Worm (Caenorhabditis elegans) whole organism, young adult: ENCODE data around the gene dpf-1.

Experiments
- B0336.3 ChIP-seq: fragments of 200-800 bp; sonication (Bioruptor generic); IDR thresholded peaks from 2 replicates; pipeline ENCODE4 v1.3.6; 2022; ENCODE audit warnings: missing genetic modification characterization, missing compliant biosample characterization
- D2030.7 ChIP-seq: fragments of 200-800 bp; sonication (Bioruptor generic); IDR thresholded peaks from 2 replicates; pipeline ENCODE4 v1.3.6; 2022; ENCODE audit warnings: missing genetic modification reagents, missing genetic modification characterization, missing compliant biosample characterization
- F10E7.11 ChIP-seq: sonication (generic microtip); optimal IDR thresholded peaks from 2 replicates; lab custom pipeline; 2017; ENCODE audit warnings: mild to moderate bottlenecking, missing genetic modification characterization, moderate library complexity, missing compliant biosample characterization
- F23B12.7 ChIP-seq: sonication (generic microtip); optimal IDR thresholded peaks from 2 replicates; lab custom pipeline; 2017; ENCODE audit warnings: missing genetic modification characterization, mild to moderate bottlenecking, missing compliant biosample characterization, antibody characterized with exemption, moderate library complexity; ENCODE audit not compliant: insufficient read depth
- F39B2.1 ChIP-seq: fragments of 200-800 bp; sonication (Bioruptor generic); IDR thresholded peaks from 2 replicates; pipeline ENCODE4 v1.3.6; 2022; ENCODE audit warnings: missing genetic modification reagents, missing genetic modification characterization, missing compliant biosample characterization
- F49E8.2 ChIP-seq: sonication (generic microtip); optimal IDR thresholded peaks from 3 replicates; lab custom pipeline; 2017; ENCODE audit warnings: missing genetic modification characterization, mild to moderate bottlenecking, missing compliant biosample characterization, antibody characterized with exemption, moderate library complexity; ENCODE audit not compliant: insufficient read depth
- F52B5.7 ChIP-seq: sonication (generic microtip); optimal IDR thresholded peaks from 2 replicates; lab custom pipeline; 2016; ENCODE audit warnings: mild to moderate bottlenecking, missing genetic modification characterization, missing compliant biosample characterization
- F57C9.4 ChIP-seq: sonication (generic microtip); optimal IDR thresholded peaks from 2 replicates; lab custom pipeline; 2017; ENCODE audit warnings: mild to moderate bottlenecking, missing genetic modification characterization, missing compliant biosample characterization
- K12H6.12 ChIP-seq: fragments of 200-800 bp; sonication (Bioruptor generic); optimal IDR thresholded peaks from 2 replicates; lab custom pipeline; 2018; ENCODE audit warnings: mild to moderate bottlenecking, missing genetic modification characterization, missing compliant biosample characterization
- T07F8.4 ChIP-seq: sonication (generic microtip); optimal IDR thresholded peaks from 2 replicates; lab custom pipeline; 2016; ENCODE audit warnings: mild to moderate bottlenecking, missing genetic modification characterization, moderate library complexity, missing compliant biosample characterization
- Y56A3A.18 ChIP-seq: fragments of 200-800 bp; sonication (Bioruptor generic); IDR thresholded peaks from 2 replicates; pipeline ENCODE4 v1.3.6; 2022; ENCODE audit warnings: missing genetic modification reagents, missing genetic modification characterization, missing compliant biosample characterization
- atf-7 ChIP-seq: sonication (generic microtip); optimal IDR thresholded peaks from 2 replicates; lab custom pipeline; 2017; ENCODE audit warnings: mild to moderate bottlenecking, missing genetic modification characterization, missing compliant biosample characterization
- attf-5 ChIP-seq: fragments of 200-800 bp; sonication (Bioruptor generic); optimal IDR thresholded peaks from 2 replicates; lab custom pipeline; 2018; ENCODE audit warnings: mild to moderate bottlenecking, missing genetic modification characterization, missing compliant biosample characterization
- cebp-2 ChIP-seq: fragments of 200-800 bp; sonication (Bioruptor generic); IDR thresholded peaks from 2 replicates; pipeline ENCODE4 v1.3.6; 2022; ENCODE audit warnings: missing genetic modification characterization, missing compliant biosample characterization
- ceh-58 ChIP-seq: fragments of 200-800 bp; sonication (Bioruptor generic); IDR thresholded peaks from 2 replicates; pipeline ENCODE4 v1.3.6; 2022; ENCODE audit warnings: missing genetic modification characterization, missing compliant biosample characterization
- ceh-79 ChIP-seq: sonication (generic microtip); optimal IDR thresholded peaks from 2 replicates; lab custom pipeline; 2017; ENCODE audit warnings: mild to moderate bottlenecking, missing genetic modification characterization, missing compliant biosample characterization
- ceh-91 ChIP-seq: fragments of 200-800 bp; sonication (Bioruptor generic); IDR thresholded peaks from 2 replicates; pipeline ENCODE4 v1.3.6; 2022; ENCODE audit warnings: missing genetic modification reagents, missing genetic modification characterization, missing compliant biosample characterization
- egl-18 ChIP-seq: fragments of 200-800 bp; sonication (Bioruptor generic); IDR thresholded peaks from 2 replicates; pipeline ENCODE4 v1.3.6; 2022; ENCODE audit warnings: missing genetic modification reagents, missing genetic modification characterization, missing compliant biosample characterization
- egl-44 ChIP-seq: fragments of 200-800 bp; sonication (Bioruptor generic); IDR thresholded peaks from 2 replicates; pipeline ENCODE4 v1.3.6; 2022; ENCODE audit warnings: missing genetic modification reagents, missing genetic modification characterization, missing compliant biosample characterization
- ets-4 ChIP-seq: fragments of 200-800 bp; sonication (Bioruptor generic); optimal IDR thresholded peaks from 2 replicates; lab custom pipeline; 2018; ENCODE audit warnings: mild to moderate bottlenecking, missing genetic modification characterization, missing compliant biosample characterization
- hlh-26 ChIP-seq: fragments of 200-800 bp; sonication (Bioruptor generic); conservative IDR thresholded peaks from 2 replicates; pipeline ENCODE4 v1.3.6; 2022; ENCODE audit warnings: missing genetic modification reagents, missing genetic modification characterization, missing compliant biosample characterization
- hmg-1.2 ChIP-seq: fragments of 200-800 bp; sonication (Bioruptor generic); IDR thresholded peaks from 2 replicates; pipeline ENCODE4 v1.3.6; 2022; ENCODE audit warnings: missing genetic modification reagents, missing genetic modification characterization, missing compliant biosample characterization
- hmg-20 ChIP-seq: fragments of 200-800 bp; sonication (Bioruptor generic); IDR thresholded peaks from 2 replicates; pipeline ENCODE4 v1.3.6; 2022; ENCODE audit warnings: missing genetic modification reagents, missing genetic modification characterization, missing compliant biosample characterization
- hsf-1 ChIP-seq: fragments of 200-800 bp; sonication (Bioruptor generic); IDR thresholded peaks from 2 replicates; pipeline ENCODE4 v1.3.6; 2022; ENCODE audit warnings: missing genetic modification reagents, missing genetic modification characterization, missing compliant biosample characterization
- lag-1 ChIP-seq: fragments of 200-800 bp; sonication (Bioruptor generic); IDR thresholded peaks from 2 replicates; pipeline ENCODE4 v1.3.6; 2022; ENCODE audit warnings: missing genetic modification reagents, missing genetic modification characterization, missing compliant biosample characterization
- let-607 ChIP-seq, 2 experiments: fragments of 200-800 bp in 1 of 2; sonication (Bioruptor generic) in 1 of 2; sonication (generic microtip) in 1 of 2; optimal IDR thresholded peaks; 2 replicates each; lab custom pipeline; 2016 to 2018; ENCODE audit warnings: mild to moderate bottlenecking in 2 of 2, missing compliant biosample characterization in 2 of 2, missing genetic modification characterization in 2 of 2, moderate library complexity in 2 of 2, missing genotype in 1 of 2
- lin-35 ChIP-seq, 3 experiments: fragments of 150-350 bp in 2 of 3; sonication (generic microtip) in 1 of 3; optimal IDR thresholded peaks; 2 replicates each; lab custom pipeline; 2014 to 2018; ENCODE audit warnings: missing biosample characterization in 3 of 3, missing genetic modification characterization in 3 of 3, missing genetic modification reagents in 3 of 3
- lin-40 ChIP-seq: sonication (generic microtip); optimal IDR thresholded peaks from 2 replicates; lab custom pipeline; 2016; ENCODE audit warnings: missing genetic modification characterization, mild to moderate bottlenecking, missing compliant biosample characterization, missing genotype, missing genetic modification reagents
- lin-54 ChIP-seq: fragments of 200-800 bp; sonication (Bioruptor generic); optimal IDR thresholded peaks from 2 replicates; lab custom pipeline; 2018; ENCODE audit warnings: mild to moderate bottlenecking, missing genetic modification characterization, missing compliant biosample characterization
- madf-3 ChIP-seq: fragments of 200-800 bp; sonication (Bioruptor generic); IDR thresholded peaks from 2 replicates; pipeline ENCODE4 v1.3.6; 2022; ENCODE audit warnings: missing genetic modification reagents, missing genetic modification characterization, missing compliant biosample characterization
- madf-8 ChIP-seq: fragments of 200-800 bp; sonication (Bioruptor generic); conservative IDR thresholded peaks from 2 replicates; pipeline ENCODE4 v1.3.6; 2022; ENCODE audit warnings: missing genetic modification reagents, missing genetic modification characterization, missing compliant biosample characterization
- mcd-1 ChIP-seq: fragments of 200-800 bp; sonication (Bioruptor generic); IDR thresholded peaks from 2 replicates; pipeline ENCODE4 v1.3.6; 2022; ENCODE audit warnings: missing genetic modification reagents, missing genetic modification characterization, missing compliant biosample characterization
- nfya-2 ChIP-seq: fragments of 200-800 bp; sonication (Bioruptor generic); IDR thresholded peaks from 2 replicates; pipeline ENCODE4 v1.3.6; 2022; ENCODE audit warnings: missing genetic modification reagents, missing genetic modification characterization, missing compliant biosample characterization
- nhr-179 ChIP-seq: sonication (generic microtip); optimal IDR thresholded peaks from 2 replicates; lab custom pipeline; 2016; ENCODE audit warnings: mild to moderate bottlenecking, missing genetic modification characterization, missing compliant biosample characterization
- nhr-27 ChIP-seq: fragments of 200-800 bp; sonication (Bioruptor generic); optimal IDR thresholded peaks from 2 replicates; lab custom pipeline; 2018; ENCODE audit warnings: mild to moderate bottlenecking, missing genetic modification characterization, moderate library complexity, missing compliant biosample characterization
- nhr-80 ChIP-seq: sonication (generic microtip); optimal IDR thresholded peaks from 2 replicates; lab custom pipeline; 2016; ENCODE audit warnings: missing genetic modification characterization, missing compliant biosample characterization
- pbrm-1 ChIP-seq: fragments of 200-800 bp; sonication (Bioruptor generic); IDR thresholded peaks from 2 replicates; pipeline ENCODE4 v1.3.6; 2022; ENCODE audit warnings: missing genetic modification reagents, missing genetic modification characterization, missing compliant biosample characterization
- rcor-1 ChIP-seq: fragments of 200-800 bp; sonication (Bioruptor generic); IDR thresholded peaks from 2 replicates; pipeline ENCODE4 v1.3.6; 2022; ENCODE audit warnings: missing genetic modification reagents, missing genetic modification characterization, missing compliant biosample characterization
- rec-8 ChIP-seq, 2 experiments: sonication (generic microtip); optimal IDR thresholded peaks; 2 replicates each; lab custom pipeline; 2016; ENCODE audit warnings: mild to moderate bottlenecking in 2 of 2, missing genetic modification characterization in 2 of 2, missing genetic modification reagents in 2 of 2, missing genotype in 2 of 2, missing biosample characterization in 1 of 2, missing compliant biosample characterization in 1 of 2, moderate library complexity in 1 of 2
- repo-1 ChIP-seq: sonication (generic microtip); optimal IDR thresholded peaks from 2 replicates; lab custom pipeline; 2017; ENCODE audit warnings: mild to moderate bottlenecking, missing genetic modification characterization, missing compliant biosample characterization
- rpc-1 ChIP-seq, 2 experiments: fragments of 150-350 bp in 1 of 2; sonication (generic microtip) in 1 of 2; optimal IDR thresholded peaks; 2 replicates each; lab custom pipeline; 2014 to 2018; ENCODE audit warnings: missing biosample characterization in 1 of 2, missing genetic modification characterization in 1 of 2, missing genetic modification reagents in 1 of 2, missing genotype in 1 of 2
- sdz-38 ChIP-seq: sonication (generic microtip); optimal IDR thresholded peaks from 2 replicates; lab custom pipeline; 2016; ENCODE audit warnings: missing genotype, missing genetic modification characterization, missing compliant biosample characterization
- tlf-1 ChIP-seq: fragments of 200-800 bp; sonication (Bioruptor generic); optimal IDR thresholded peaks from 2 replicates; lab custom pipeline; 2018; ENCODE audit warnings: mild to moderate bottlenecking, missing genetic modification characterization, missing compliant biosample characterization
- unc-62 ChIP-seq: fragments of 150-350 bp; optimal IDR thresholded peaks from 2 replicates; lab custom pipeline; 2014; ENCODE audit warnings: missing biosample characterization, missing genetic modification reagents, missing genetic modification characterization
- ztf-22 ChIP-seq: fragments of 200-800 bp; sonication (Bioruptor generic); optimal IDR thresholded peaks from 2 replicates; lab custom pipeline; 2018; ENCODE audit warnings: mild to moderate bottlenecking, missing genetic modification characterization, moderate library complexity, missing compliant biosample characterization
- ztf-26 ChIP-seq: sonication (generic microtip); optimal IDR thresholded peaks from 2 replicates; lab custom pipeline; 2017; ENCODE audit warnings: missing genetic modification characterization, missing compliant biosample characterization
- ztf-28 ChIP-seq: fragments of 200-800 bp; sonication (Bioruptor generic); IDR thresholded peaks from 2 replicates; pipeline ENCODE4 v1.3.6; 2022; ENCODE audit warnings: missing genetic modification reagents, missing genetic modification characterization, missing compliant biosample characterization

Gene dpf-1

ce11 chrV:15465032-15465727 lies 5.9 kb upstream of the dpf-1 start, which contains the start of gene pqn-71 (continued):
- TF ChIP-seq ceh-91 (GFP tag; lab: Robert Waterston, UW): peak; percentile 63; the same call in 1 of the 2 replicates
- TF ChIP-seq T07F8.4 (tag; lab: Kevin White, UChicago): peak; percentile 93
- TF ChIP-seq hmg-1.2 (GFP tag; lab: Robert Waterston, UW): peak; percentile 40
- peak; percentile 86 for TF ChIP-seq attf-5 (GFP tag; lab: Kevin White, UChicago)
- TF ChIP-seq F52B5.7: peak; percentile 81
- peak; percentile 97 for TF ChIP-seq D2030.7 (GFP tag; lab: Robert Waterston, UW)
- 0 out of 2 replicates have a peak, but pooled peaks have one; percentile 70 for TF ChIP-seq F39B2.1 (GFP tag; lab: Robert Waterston, UW)
- peak; percentile 80 for TF ChIP-seq ztf-28
- TF ChIP-seq atf-7 (tag; lab: Kevin White, UChicago): peak; percentile 85
- peak; percentile 88 for TF ChIP-seq ceh-79 (tag; lab: Kevin White, UChicago)
- peak; percentile 56 for TF ChIP-seq F49E8.2 (tag; lab: Kevin White, UChicago)
- peak; percentile 96 for TF ChIP-seq ztf-26 (tag; lab: Kevin White, UChicago)
- TF ChIP-seq ztf-22 (GFP tag; lab: Kevin White, UChicago): peak; percentile 74
- peak; percentile 75 to 81 for TF ChIP-seq let-607 (tag; optimal IDR thresholded peaks at IDR 0.05; lab: Kevin White, UChicago)
- peak; percentile 69 for TF ChIP-seq madf-8 (GFP tag; lab: Robert Waterston, UW)
- peak; percentile 85 for TF ChIP-seq madf-3 (GFP tag; lab: Robert Waterston, UW)
- peak; percentile 92 for TF ChIP-seq cebp-2 (GFP tag; lab: Robert Waterston, UW)
- no peak for TF ChIP-seq ets-4 (GFP tag; lab: Kevin White, UChicago)
- TF ChIP-seq pbrm-1 (GFP tag; lab: Robert Waterston, UW): peak; percentile 95
- peak in 1 of 3 experiments; percentile 91 for TF ChIP-seq lin-35 (GFP tag; optimal IDR thresholded peaks at IDR 0.05; lab: Kevin White, UChicago)
- TF ChIP-seq ceh-58: peak; percentile 89; the same call in 1 of the 2 replicates
- no peak for TF ChIP-seq hlh-26 (GFP tag; lab: Robert Waterston, UW)
- peak; percentile 94 to 97 for TF ChIP-seq rec-8 (tag; optimal IDR thresholded peaks at IDR 0.05; lab: Kevin White, UChicago)
- peak; percentile 80 for TF ChIP-seq nhr-80 (tag; lab: Kevin White, UChicago)
- peak; percentile 97 for TF ChIP-seq Y56A3A.18 (GFP tag; lab: Robert Waterston, UW)
- peak; percentile 86 for TF ChIP-seq mcd-1 (GFP tag; lab: Robert Waterston, UW)
- TF ChIP-seq rcor-1: peak; percentile 91
- TF ChIP-seq hsf-1 (GFP tag; lab: Robert Waterston, UW): peak; percentile 87
- TF ChIP-seq F23B12.7 (tag; lab: Kevin White, UChicago): peak; percentile 95
- TF ChIP-seq F10E7.11: peak; percentile 47
- peak; percentile 89 for TF ChIP-seq hmg-20 (GFP tag; lab: Robert Waterston, UW)
- TF ChIP-seq sdz-38: no peak
- TF ChIP-seq F57C9.4 (tag; lab: Kevin White, UChicago): no peak
- peak; percentile 92 for TF ChIP-seq repo-1 (tag; lab: Kevin White, UChicago)
- TF ChIP-seq tlf-1 (GFP tag; lab: Kevin White, UChicago): peak; percentile 85
- peak; percentile 99 for TF ChIP-seq rpc-1 (optimal IDR thresholded peaks at IDR 0.05; lab: Kevin White, UChicago)
- peak; percentile 98 for TF ChIP-seq rpc-1 (tag; optimal IDR thresholded peaks at IDR 0.05; lab: Kevin White, UChicago)
- peak; percentile 94 for TF ChIP-seq B0336.3
- TF ChIP-seq lag-1 (GFP tag; lab: Robert Waterston, UW): no peak
- TF ChIP-seq nfya-2 (GFP tag; lab: Robert Waterston, UW): no peak
- peak; percentile 85 for TF ChIP-seq lin-54 (GFP tag; lab: Kevin White, UChicago)
- TF ChIP-seq unc-62 (GFP tag; lab: Kevin White, UChicago): no peak
- TF ChIP-seq nhr-179 (tag; lab: Kevin White, UChicago): peak; percentile 31
- peak; percentile 88 for TF ChIP-seq nhr-27 (tag; lab: Kevin White, UChicago)
- peak; percentile 97 for TF ChIP-seq lin-40
- 0 out of 2 replicates have a peak, but pooled peaks have one; percentile 81 for TF ChIP-seq egl-18 (GFP tag; lab: Robert Waterston, UW)
- TF ChIP-seq K12H6.12 (tag; lab: Kevin White, UChicago): peak; percentile 81
- TF ChIP-seq egl-44 (GFP tag; lab: Robert Waterston, UW): peak; percentile 95
